Worm (Caenorhabditis elegans) whole organism, L1 larva: Measurements from ENCODE around the gene rad-50.

Experiments used
- C34B4.2 ChIP-seq: sonication (generic microtip); optimal IDR thresholded peaks from 2 replicates; lab custom pipeline; 2017; ENCODE audit warnings: mild to moderate bottlenecking, missing genetic modification characterization, missing compliant biosample characterization
- Y116A8C.19 ChIP-seq: sonication (generic microtip); optimal IDR thresholded peaks from 2 replicates; lab custom pipeline; 2016; ENCODE audit warnings: missing compliant biosample characterization, missing genetic modification characterization, borderline replicate concordance
- alr-1 ChIP-seq: fragments of 200-800 bp; sonication (Bioruptor generic); optimal IDR thresholded peaks from 2 replicates; lab custom pipeline; 2018; ENCODE audit warnings: borderline replicate concordance, mild to moderate bottlenecking, missing genetic modification characterization, missing compliant biosample characterization
- blmp-1 ChIP-seq: fragments of 150-350 bp; optimal IDR thresholded peaks from 2 replicates; lab custom pipeline; 2014; ENCODE audit warnings: missing biosample characterization, missing genetic modification characterization
- ces-1 ChIP-seq: fragments of 150-350 bp; optimal IDR thresholded peaks from 2 replicates; lab custom pipeline; 2014; ENCODE audit warnings: missing biosample characterization, missing genetic modification reagents, missing genetic modification characterization
- efl-1 ChIP-seq, 4 experiments: fragments of 150-350 bp; optimal IDR thresholded peaks in 3 of 4; peaks in 1 of 4; 1 replicate in 1 of 4; 2 replicates in 3 of 4; lab custom pipeline; 2014; ENCODE audit warnings: missing biosample characterization in 2 of 4, missing genetic modification characterization in 2 of 4, missing genetic modification reagents in 2 of 4
- efl-3 ChIP-seq: fragments of 200-800 bp; sonication (Bioruptor generic); optimal IDR thresholded peaks from 2 replicates; lab custom pipeline; 2018; ENCODE audit warnings: mild to moderate bottlenecking, missing genetic modification characterization, missing compliant biosample characterization
- elt-2 ChIP-seq: sonication (generic microtip); optimal IDR thresholded peaks from 2 replicates; lab custom pipeline; 2016; ENCODE audit warnings: missing genetic modification characterization, mild to moderate bottlenecking, inconsistent platforms, missing compliant biosample characterization, missing genetic modification reagents
- elt-3 ChIP-seq, 6 experiments: fragments of 150-350 bp in 1 of 6; sonication (generic microtip); optimal IDR thresholded peaks; 2 replicates each; lab custom pipeline; 2017 to 2018; ENCODE audit warnings: missing biosample characterization in 6 of 6, missing genetic modification characterization in 6 of 6, inconsistent platforms in 1 of 6
- fos-1 ChIP-seq: fragments of 150-350 bp; optimal IDR thresholded peaks from 2 replicates; lab custom pipeline; 2014; ENCODE audit warnings: missing biosample characterization, missing genetic modification characterization
- grh-1 ChIP-seq: fragments of 200-800 bp; sonication (Bioruptor generic); IDR thresholded peaks from 2 replicates; pipeline ENCODE4 v1.3.6; 2022; ENCODE audit warnings: missing genetic modification reagents, missing genetic modification characterization, missing compliant biosample characterization
- irx-1 ChIP-seq: sonication (generic microtip); optimal IDR thresholded peaks from 2 replicates; lab custom pipeline; 2016; ENCODE audit warnings: missing genetic modification characterization, missing compliant biosample characterization
- isw-1 ChIP-seq: fragments of 200-800 bp; sonication (Bioruptor generic); IDR thresholded peaks from 2 replicates; pipeline ENCODE4 v1.3.6; 2022; ENCODE audit warnings: missing genetic modification characterization, missing compliant biosample characterization
- lin-14 ChIP-seq: fragments of 200-800 bp; sonication (Bioruptor generic); optimal IDR thresholded peaks from 2 replicates; lab custom pipeline; 2018; ENCODE audit warnings: mild to moderate bottlenecking, missing genetic modification characterization, moderate library complexity, missing compliant biosample characterization
- lin-35 ChIP-seq, 2 experiments: fragments of 150-350 bp; optimal IDR thresholded peaks; 2 replicates each; lab custom pipeline; 2014; ENCODE audit warnings: missing biosample characterization in 2 of 2, missing genetic modification characterization in 2 of 2, missing genetic modification reagents in 2 of 2
- lsy-2 ChIP-seq, 2 experiments: fragments of 150-350 bp; optimal IDR thresholded peaks; 2 replicates each; lab custom pipeline; 2014; ENCODE audit warnings: missing biosample characterization in 2 of 2, missing genetic modification characterization in 2 of 2
- mef-2 ChIP-seq: fragments of 150-350 bp; optimal IDR thresholded peaks from 2 replicates; lab custom pipeline; 2014; ENCODE audit warnings: missing biosample characterization, missing genetic modification characterization
- mep-1 ChIP-seq: fragments of 150-350 bp; optimal IDR thresholded peaks from 2 replicates; lab custom pipeline; 2014; ENCODE audit warnings: missing biosample characterization, missing genetic modification characterization
- nhr-20 ChIP-seq: sonication (generic microtip); optimal IDR thresholded peaks from 2 replicates; lab custom pipeline; 2016; ENCODE audit warnings: mild to moderate bottlenecking, missing genetic modification characterization, missing compliant biosample characterization
- nhr-28 ChIP-seq: fragments of 150-350 bp; optimal IDR thresholded peaks from 2 replicates; lab custom pipeline; 2014; ENCODE audit warnings: missing biosample characterization, missing genetic modification characterization
- nhr-47 ChIP-seq: sonication (generic microtip); optimal IDR thresholded peaks from 2 replicates; lab custom pipeline; 2016; ENCODE audit warnings: mild to moderate bottlenecking, missing genetic modification characterization, moderate library complexity, missing compliant biosample characterization
- nhr-71 ChIP-seq: sonication (generic microtip); optimal IDR thresholded peaks from 2 replicates; lab custom pipeline; 2016; ENCODE audit warnings: mild to moderate bottlenecking, missing genetic modification characterization, moderate library complexity, missing compliant biosample characterization
- nhr-84 ChIP-seq: sonication (generic microtip); optimal IDR thresholded peaks from 2 replicates; lab custom pipeline; 2017; ENCODE audit warnings: missing biosample characterization, missing genetic modification characterization
- nhr-85 ChIP-seq: sonication (generic microtip); peaks from one replicate; lab custom pipeline; 2016; ENCODE audit warnings: missing genetic modification characterization, inconsistent platforms, missing compliant biosample characterization
- nhr-90 ChIP-seq: sonication (generic microtip); optimal IDR thresholded peaks from 2 replicates; lab custom pipeline; 2016; ENCODE audit warnings: mild to moderate bottlenecking, missing genetic modification characterization, missing compliant biosample characterization; ENCODE audit not compliant: poor library complexity
- rnt-1 ChIP-seq: sonication (generic microtip); optimal IDR thresholded peaks from 2 replicates; lab custom pipeline; 2016; ENCODE audit warnings: mild to moderate bottlenecking, missing genetic modification characterization, moderate library complexity, missing compliant biosample characterization
- skn-1 ChIP-seq: fragments of 150-350 bp; optimal IDR thresholded peaks from 2 replicates; lab custom pipeline; 2014; ENCODE audit warnings: missing biosample characterization, missing genetic modification characterization
- snu-23 ChIP-seq: sonication (generic microtip); optimal IDR thresholded peaks from 2 replicates; lab custom pipeline; 2016; ENCODE audit warnings: missing genetic modification characterization, missing compliant biosample characterization
- swsn-7 ChIP-seq: sonication (generic microtip); optimal IDR thresholded peaks from 2 replicates; lab custom pipeline; 2016; ENCODE audit warnings: missing genetic modification characterization, missing compliant biosample characterization
- tbx-2 ChIP-seq: sonication (generic microtip); optimal IDR thresholded peaks from 2 replicates; lab custom pipeline; 2016; ENCODE audit warnings: missing genetic modification characterization, missing compliant biosample characterization
- unc-130 ChIP-seq: fragments of 150-350 bp; optimal IDR thresholded peaks from 2 replicates; lab custom pipeline; 2017; ENCODE audit warnings: missing biosample characterization, missing genetic modification characterization, inconsistent platforms
- unc-62 ChIP-seq: fragments of 150-350 bp; optimal IDR thresholded peaks from 2 replicates; lab custom pipeline; 2014; ENCODE audit warnings: missing biosample characterization, missing genetic modification reagents, missing genetic modification characterization
- unc-98 ChIP-seq: fragments of 200-800 bp; sonication (Bioruptor generic); IDR thresholded peaks from 2 replicates; pipeline ENCODE4 v1.3.6; 2022; ENCODE audit warnings: missing genetic modification characterization, missing compliant biosample characterization

Gene rad-50

DNA sequence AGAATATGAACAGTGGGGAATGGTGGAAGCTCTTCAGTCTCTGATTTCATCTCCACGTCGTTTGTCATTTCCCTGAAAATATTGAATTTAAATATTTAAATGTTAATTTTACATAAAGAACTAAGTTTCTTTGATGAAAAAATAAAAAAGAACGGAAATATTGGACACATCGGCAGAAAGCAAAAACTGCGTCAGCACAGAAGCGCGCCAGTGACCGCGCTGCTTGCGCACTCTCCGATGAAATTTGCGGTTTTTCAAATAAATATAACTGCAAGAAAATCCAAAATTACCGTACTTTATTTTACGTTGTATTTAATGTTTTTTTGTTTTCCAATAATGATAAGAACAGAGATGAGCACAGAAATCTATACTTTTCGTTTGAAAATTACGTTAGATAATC is 46.1 kb downstream of the rad-50 start, which contains the start of the genes srpa-68 and srh-16 (continued):
- peak; percentile 97 for TF ChIP-seq rnt-1 (tag; lab: Kevin White, UChicago)
- TF ChIP-seq, all 84 proteins: peak for 65

DNA sequence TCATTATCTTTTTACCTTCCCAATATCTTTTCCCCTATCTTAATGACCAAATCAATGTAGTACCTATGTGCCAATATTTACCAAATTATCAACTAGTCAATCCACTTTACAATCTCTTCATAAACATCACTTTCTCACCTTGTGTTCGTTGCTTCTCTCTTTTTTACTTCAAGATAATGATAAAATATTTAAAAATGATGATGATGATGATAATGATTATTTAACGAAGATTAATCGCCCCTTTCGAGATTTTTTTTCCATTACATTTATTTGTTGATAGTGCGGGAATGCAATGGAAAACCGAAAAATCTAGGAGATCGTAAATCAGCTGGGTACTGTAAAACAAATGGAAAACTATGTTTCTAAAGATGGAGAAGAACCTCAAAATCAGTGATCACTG is 48.6 kb downstream of the rad-50 start:
- peak; percentile 18 for TF ChIP-seq nhr-20 (tag; lab: Kevin White, UChicago)
- no peak for TF ChIP-seq nhr-84 (tag; lab: Kevin White, UChicago)
- peak; percentile 9 for TF ChIP-seq tbx-2 (tag; lab: Kevin White, UChicago)
- peak; percentile 54 for TF ChIP-seq blmp-1 (tag; lab: Kevin White, UChicago)
- TF ChIP-seq ces-1 = no peak
- TF ChIP-seq elt-3 (tag; optimal IDR thresholded peaks at IDR 0.05; lab: Kevin White, UChicago) = peak in 2 of 6 experiments; percentile 58 to 79
- no peak for TF ChIP-seq unc-130 (tag; lab: Kevin White, UChicago)
- peak; percentile 44 for TF ChIP-seq nhr-71 (tag; lab: Kevin White, UChicago)
- peak in 1 of 2 experiments; percentile 49 for TF ChIP-seq lsy-2 (tag; optimal IDR thresholded peaks at IDR 0.05; lab: Kevin White, UChicago)
- TF ChIP-seq nhr-85 (tag; lab: Kevin White, UChicago) = peak; percentile 69
- TF ChIP-seq fos-1 = no peak
- TF ChIP-seq grh-1 (GFP tag; lab: Robert Waterston, UW) = 0 out of 2 replicates have a peak, but pooled peaks have one; percentile 15
- peak; percentile 4 for TF ChIP-seq nhr-90 (tag; lab: Kevin White, UChicago)
- peak; percentile 42 for TF ChIP-seq lin-14 (GFP tag; lab: Kevin White, UChicago)
- TF ChIP-seq, all 84 proteins: peak for 10

DNA sequence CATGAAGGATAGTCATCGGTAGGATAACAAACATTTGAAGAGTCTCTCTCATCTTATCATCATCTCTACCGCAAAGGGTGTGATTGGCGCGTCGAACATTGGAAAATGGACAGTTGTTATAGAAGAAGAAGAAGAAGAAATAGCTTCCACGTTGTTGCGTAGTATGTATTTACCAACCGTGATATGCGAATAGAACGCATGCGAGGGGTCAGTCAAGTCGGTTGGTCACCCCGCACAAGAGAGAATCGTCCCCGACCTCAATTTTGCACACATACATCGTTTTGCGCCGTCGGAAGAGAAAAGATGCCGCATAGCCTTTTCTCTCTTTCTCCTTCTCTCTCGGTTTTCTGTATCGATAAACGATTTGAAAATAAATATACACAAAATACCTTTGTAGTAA is 49.6 kb downstream of the rad-50 start:
- TF ChIP-seq blmp-1 (tag; lab: Kevin White, UChicago) (peak; percentile 17), efl-1 (optimal IDR thresholded peaks at IDR 0.05; lab: Kevin White, UChicago) (no peak), efl-1 (GFP tag; optimal IDR thresholded peaks at IDR 0.05 in 1 of 2; lab: Kevin White, UChicago) (peak in 1 of 2 experiments; percentile 87), fos-1 (no peak), lin-35 (GFP tag; optimal IDR thresholded peaks at IDR 0.05; lab: Kevin White, UChicago) (peak in 1 of 2 experiments; percentile 10)

DNA sequence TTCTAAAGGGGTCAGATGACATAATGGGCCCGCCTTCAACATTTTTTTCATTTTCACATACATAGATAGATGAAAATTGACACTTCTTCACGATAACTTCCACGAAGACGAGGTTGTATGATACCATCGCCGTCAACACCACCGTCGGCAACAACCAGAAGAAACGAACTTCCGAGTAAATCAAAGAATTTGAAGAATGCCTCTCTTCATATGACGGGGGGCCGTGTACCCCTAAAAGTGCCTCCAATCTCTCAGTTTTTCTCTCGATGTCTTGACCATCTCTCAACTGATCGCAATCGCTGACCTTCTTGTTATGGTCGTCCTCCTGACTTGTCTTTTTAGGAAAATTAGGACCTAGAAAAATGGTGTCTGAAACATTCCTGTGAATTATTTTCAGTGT is 50.1 kb downstream of the rad-50 start:
- TF ChIP-seq grh-1 (GFP tag; lab: Robert Waterston, UW) (peak; percentile 32; the same call in 1 of the 2 replicates), skn-1 (no peak), nhr-47 (tag; lab: Kevin White, UChicago) (peak; percentile 2), Y116A8C.19 (tag; lab: Kevin White, UChicago) (no peak), alr-1 (no peak), snu-23 (GFP tag; lab: Kevin White, UChicago) (peak; percentile 33), fos-1 (no peak), elt-3 (tag; optimal IDR thresholded peaks at IDR 0.05; lab: Kevin White, UChicago) (peak in 1 of 6 experiments; percentile 40), unc-130 (tag; lab: Kevin White, UChicago) (peak; percentile 2), rnt-1 (tag; lab: Kevin White, UChicago) (peak; percentile 25), nhr-20 (tag; lab: Kevin White, UChicago) (peak; percentile 36), mef-2 (tag; lab: Kevin White, UChicago) (no peak), swsn-7 (no peak), lin-14 (GFP tag; lab: Kevin White, UChicago) (peak; percentile 56), mep-1 (tag; lab: Kevin White, UChicago) (peak; percentile 16), C34B4.2 (tag; lab: Kevin White, UChicago) (no peak), efl-3 (peak; percentile 39), irx-1 (peak; percentile 25), unc-62 (GFP tag; lab: Kevin White, UChicago) (no peak), nhr-85 (tag; lab: Kevin White, UChicago) (peak; percentile 96), blmp-1 (tag; lab: Kevin White, UChicago) (peak; percentile 38), nhr-71 (tag; lab: Kevin White, UChicago) (peak; percentile 49), lin-35 (GFP tag; optimal IDR thresholded peaks at IDR 0.05; lab: Kevin White, UChicago) (peak in 1 of 2 experiments; percentile 23), tbx-2 (tag; lab: Kevin White, UChicago) (peak; percentile 15), lsy-2 (tag; optimal IDR thresholded peaks at IDR 0.05; lab: Kevin White, UChicago) (peak in 1 of 2 experiments; percentile 48), unc-98 (GFP tag; lab: Robert Waterston, UW) (no peak), isw-1 (GFP tag; lab: Robert Waterston, UW) (no peak)

DNA sequence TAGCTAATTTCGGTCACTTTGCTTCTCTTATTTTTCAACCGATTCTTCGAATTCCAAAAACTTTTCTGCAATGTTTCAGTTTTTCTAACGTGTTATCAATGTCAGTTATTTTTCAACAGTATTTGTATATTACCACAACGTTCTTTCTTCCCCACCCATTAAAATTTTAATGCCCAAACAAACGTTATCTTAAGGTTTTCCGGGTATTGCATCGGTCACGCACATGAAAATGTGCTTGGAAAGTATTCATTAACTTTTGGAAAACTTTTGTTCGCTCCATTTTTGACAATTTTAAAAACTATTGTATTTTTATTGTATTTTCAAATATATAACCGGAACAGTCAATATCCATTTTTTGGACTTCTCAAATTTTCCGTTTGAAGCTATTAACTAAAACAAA is 50.7 kb downstream of the rad-50 start:
- no peak for TF ChIP-seq nhr-28
- TF ChIP-seq elt-2 (tag; lab: Kevin White, UChicago) = peak; percentile 65
- TF ChIP-seq lin-35 (GFP tag; optimal IDR thresholded peaks at IDR 0.05; lab: Kevin White, UChicago) = peak in 1 of 2 experiments; percentile 7
